Worm (Caenorhabditis elegans) whole organism, young adult: ENCODE measurements around the gene F12A10.1.

Experiments used
- Y79H2A.3 ChIP-seq: fragments of 200-800 bp; sonication (Bioruptor generic); conservative IDR thresholded peaks from 2 replicates; pipeline ENCODE4 v1.3.6; 2022; ENCODE audit warnings: missing genetic modification reagents, missing genetic modification characterization, missing compliant biosample characterization
- athp-1 ChIP-seq: sonication (generic microtip); optimal IDR thresholded peaks from 2 replicates; lab custom pipeline; 2017; ENCODE audit warnings: mild to moderate bottlenecking, missing genetic modification characterization, missing compliant biosample characterization
- ceh-91 ChIP-seq: fragments of 200-800 bp; sonication (Bioruptor generic); IDR thresholded peaks from 2 replicates; pipeline ENCODE4 v1.3.6; 2022; ENCODE audit warnings: missing genetic modification reagents, missing genetic modification characterization, missing compliant biosample characterization
- die-1 ChIP-seq: sonication (generic microtip); optimal IDR thresholded peaks from 2 replicates; lab custom pipeline; 2016; ENCODE audit warnings: missing genotype, mild to moderate bottlenecking, missing genetic modification characterization, missing compliant biosample characterization
- egl-18 ChIP-seq: fragments of 200-800 bp; sonication (Bioruptor generic); IDR thresholded peaks from 2 replicates; pipeline ENCODE4 v1.3.6; 2022; ENCODE audit warnings: missing genetic modification reagents, missing genetic modification characterization, missing compliant biosample characterization
- pha-4 ChIP-seq: fragments of 150-350 bp; sonication (generic microtip); optimal IDR thresholded peaks from 2 replicates; lab custom pipeline; 2014; ENCODE audit warnings: missing biosample characterization, missing genetic modification reagents, missing genetic modification characterization
- sdz-38 ChIP-seq: sonication (generic microtip); optimal IDR thresholded peaks from 2 replicates; lab custom pipeline; 2016; ENCODE audit warnings: missing genotype, missing genetic modification characterization, missing compliant biosample characterization

ce11 chrII:5459534-5459933 is 36.8 kb upstream of the F12A10.1 start:
- no peak for TF ChIP-seq Y79H2A.3 (GFP tag; lab: Robert Waterston, UW)
- TF ChIP-seq pha-4 (tag; lab: Kevin White, UChicago): no peak
- TF ChIP-seq egl-18: no peak
- no peak for TF ChIP-seq sdz-38 (tag; lab: Kevin White, UChicago)
- TF ChIP-seq athp-1: no peak
- TF ChIP-seq ceh-91: no peak
- TF ChIP-seq die-1: no peak
